Fruit fly (Drosophila melanogaster) whole organism, prepupa: ENCODE measurements around the gene LanA.

ENCODE experiments used
- Blimp-1 ChIP-seq: fragments of 200-800 bp; sonication (Bioruptor generic); optimal IDR thresholded peaks from 3 replicates; lab custom pipeline; 2017; ENCODE audit warnings: missing biosample characterization, missing genetic modification characterization, mild to moderate bottlenecking, moderate library complexity, missing genetic modification reagents
- CG10669 ChIP-seq: fragments of 200-800 bp; sonication (Bioruptor generic); optimal IDR thresholded peaks from 3 replicates; lab custom pipeline; 2018; ENCODE audit warnings: missing biosample characterization, mild to moderate bottlenecking, missing genetic modification characterization, moderate library complexity
- CG11762 ChIP-seq: fragments of 200-800 bp; sonication (Bioruptor generic); optimal IDR thresholded peaks from 3 replicates; lab custom pipeline; 2016; ENCODE audit warnings: missing biosample characterization, missing genetic modification characterization; ENCODE audit not compliant: insufficient read depth
- CG15336 ChIP-seq: fragments of 200-800 bp; sonication (Bioruptor generic); IDR thresholded peaks from 2 replicates; pipeline ENCODE4 v1.3.6; 2022; ENCODE audit warnings: missing biosample characterization, missing genetic modification characterization
- CG1621 ChIP-seq: fragments of 200-800 bp; sonication (Bioruptor generic); optimal IDR thresholded peaks from 3 replicates; lab custom pipeline; 2018; ENCODE audit warnings: missing biosample characterization, mild to moderate bottlenecking, missing genetic modification characterization
- CG31627 ChIP-seq: fragments of 200-800 bp; sonication (Bioruptor generic); optimal IDR thresholded peaks from 3 replicates; lab custom pipeline; 2016; ENCODE audit warnings: missing biosample characterization, missing genetic modification characterization
- CG32006 ChIP-seq: fragments of 200-800 bp; sonication (Bioruptor generic); optimal IDR thresholded peaks from 3 replicates; lab custom pipeline; 2017; ENCODE audit warnings: missing biosample characterization, mild to moderate bottlenecking, missing genetic modification characterization
- CG34406 ChIP-seq: fragments of 200-800 bp; sonication (Bioruptor generic); optimal IDR thresholded peaks from 3 replicates; lab custom pipeline; 2016; ENCODE audit warnings: missing biosample characterization, missing genetic modification characterization
- CG6163 ChIP-seq: fragments of 200-800 bp; sonication (Bioruptor generic); IDR thresholded peaks from 3 replicates; pipeline ENCODE4 v1.3.6; 2022; ENCODE audit warnings: missing biosample characterization, missing genetic modification characterization
- CG6276 ChIP-seq: fragments of 200-800 bp; sonication (Bioruptor generic); optimal IDR thresholded peaks from 2 replicates; lab custom pipeline; 2017; ENCODE audit warnings: missing biosample characterization, mild to moderate bottlenecking, missing genetic modification characterization
- CG6808 ChIP-seq: fragments of 200-800 bp; sonication (Bioruptor generic); optimal IDR thresholded peaks from 3 replicates; lab custom pipeline; 2017; ENCODE audit warnings: missing biosample characterization, missing genetic modification characterization, mild to moderate bottlenecking, moderate library complexity, missing genetic modification reagents
- CG8119 ChIP-seq: fragments of 200-800 bp; sonication (Bioruptor generic); IDR thresholded peaks from 3 replicates; pipeline ENCODE4 v1.3.6; 2022; ENCODE audit warnings: missing biosample characterization, missing genetic modification characterization
- CG8319 ChIP-seq: fragments of 200-800 bp; sonication (Bioruptor generic); optimal IDR thresholded peaks from 3 replicates; lab custom pipeline; 2016; ENCODE audit warnings: missing biosample characterization, missing genetic modification characterization
- CG8632 ChIP-seq: fragments of 200-800 bp; sonication (Bioruptor generic); optimal IDR thresholded peaks from 3 replicates; lab custom pipeline; 2016; ENCODE audit warnings: missing biosample characterization, missing genetic modification characterization
- CG9139 ChIP-seq: fragments of 200-800 bp; sonication (Bioruptor generic); optimal IDR thresholded peaks from 3 replicates; lab custom pipeline; 2017; ENCODE audit warnings: missing biosample characterization, mild to moderate bottlenecking, missing genetic modification characterization
- Eip75B ChIP-seq: fragments of 200-800 bp; sonication (Bioruptor generic); optimal IDR thresholded peaks from 3 replicates; lab custom pipeline; 2016; ENCODE audit warnings: missing biosample characterization, missing genetic modification characterization
- Eip78C ChIP-seq: fragments of 200-800 bp; sonication (Bioruptor generic); peaks from one replicate; lab custom pipeline; 2016; ENCODE audit warnings: missing biosample characterization, missing genetic modification characterization
- Eip93F ChIP-seq: fragments of 200-800 bp; sonication (Bioruptor generic); optimal IDR thresholded peaks from 2 replicates; lab custom pipeline; 2016; ENCODE audit warnings: missing biosample characterization, mild to moderate bottlenecking, missing genetic modification characterization
- Ets21C ChIP-seq: fragments of 200-800 bp; sonication (Bioruptor generic); optimal IDR thresholded peaks from 3 replicates; lab custom pipeline; 2016; ENCODE audit warnings: missing biosample characterization, missing genetic modification characterization
- Ets96B ChIP-seq: fragments of 200-800 bp; optimal IDR thresholded peaks from 2 replicates; lab custom pipeline; 2019; ENCODE audit warnings: missing biosample characterization, mild to moderate bottlenecking, missing genetic modification characterization, moderate library complexity
- Gug ChIP-seq: fragments of 200-800 bp; sonication (Bioruptor generic); IDR thresholded peaks from 2 replicates; pipeline ENCODE4 v1.3.6; 2022; ENCODE audit warnings: missing biosample characterization, missing genetic modification characterization
- Hr38 ChIP-seq: sonication (Bioruptor generic); optimal IDR thresholded peaks from 2 replicates; lab custom pipeline; 2016; ENCODE audit warnings: missing biosample characterization, missing genetic modification characterization
- Hr39 ChIP-seq: fragments of 200-800 bp; sonication (Bioruptor generic); optimal IDR thresholded peaks from 2 replicates; lab custom pipeline; 2016; ENCODE audit warnings: missing biosample characterization, missing genetic modification characterization
- Met ChIP-seq: fragments of 200-800 bp; sonication (Bioruptor generic); optimal IDR thresholded peaks from 3 replicates; lab custom pipeline; 2016; ENCODE audit warnings: missing biosample characterization, missing genetic modification characterization
- OdsH ChIP-seq: fragments of 200-800 bp; sonication (Bioruptor generic); optimal IDR thresholded peaks from 3 replicates; lab custom pipeline; 2016; ENCODE audit warnings: missing biosample characterization, missing genetic modification characterization
- Smox ChIP-seq: fragments of 200-800 bp; sonication (Bioruptor generic); optimal IDR thresholded peaks from 3 replicates; lab custom pipeline; 2016; ENCODE audit warnings: missing biosample characterization, missing genetic modification characterization
- Sox14 ChIP-seq: fragments of 200-800 bp; sonication (Bioruptor generic); optimal IDR thresholded peaks from 3 replicates; lab custom pipeline; 2016; ENCODE audit warnings: missing biosample characterization, missing genetic modification characterization
- Sox15 ChIP-seq: fragments of 200-800 bp; sonication (Bioruptor generic); optimal IDR thresholded peaks from 3 replicates; lab custom pipeline; 2016; ENCODE audit warnings: missing biosample characterization, missing genetic modification characterization
- achi ChIP-seq: fragments of 200-800 bp; sonication (Bioruptor generic); optimal IDR thresholded peaks from 3 replicates; lab custom pipeline; 2016; ENCODE audit warnings: missing biosample characterization, missing genetic modification characterization
- acj6 ChIP-seq: fragments of 200-800 bp; sonication (Bioruptor generic); optimal IDR thresholded peaks from 3 replicates; lab custom pipeline; 2016; ENCODE audit warnings: missing biosample characterization, missing genetic modification characterization
- cyc ChIP-seq: fragments of 200-800 bp; sonication (Bioruptor generic); optimal IDR thresholded peaks from 3 replicates; lab custom pipeline; 2016; ENCODE audit warnings: missing biosample characterization, missing genetic modification characterization
- dac ChIP-seq: fragments of 200-800 bp; sonication (Bioruptor generic); optimal IDR thresholded peaks from 2 replicates; lab custom pipeline; 2017; ENCODE audit warnings: missing biosample characterization, mild to moderate bottlenecking, missing genetic modification characterization
- dsx ChIP-seq: fragments of 200-800 bp; optimal IDR thresholded peaks from 3 replicates; lab custom pipeline; 2019; ENCODE audit warnings: missing biosample characterization, mild to moderate bottlenecking, missing genetic modification characterization, moderate library complexity; ENCODE audit not compliant: poor library complexity, severe bottlenecking
- esn ChIP-seq: fragments of 200-800 bp; sonication (Bioruptor generic); optimal IDR thresholded peaks from 2 replicates; lab custom pipeline; 2016; ENCODE audit warnings: missing biosample characterization, mild to moderate bottlenecking, missing genetic modification characterization, moderate library complexity
- fd59A ChIP-seq: fragments of 200-800 bp; sonication (Bioruptor generic); optimal IDR thresholded peaks from 2 replicates; lab custom pipeline; 2017; ENCODE audit warnings: missing biosample characterization, mild to moderate bottlenecking, missing genetic modification characterization, missing genetic modification reagents
- fd85E ChIP-seq: fragments of 200-800 bp; sonication (Bioruptor generic); optimal IDR thresholded peaks from 3 replicates; lab custom pipeline; 2016; ENCODE audit warnings: missing biosample characterization, missing genetic modification characterization
- lz ChIP-seq: fragments of 200-800 bp; sonication (Bioruptor generic); optimal IDR thresholded peaks from 3 replicates; lab custom pipeline; 2016; ENCODE audit warnings: missing biosample characterization, missing genetic modification characterization
- net ChIP-seq: fragments of 200-800 bp; sonication (Bioruptor generic); optimal IDR thresholded peaks from 3 replicates; lab custom pipeline; 2016; ENCODE audit warnings: missing biosample characterization, missing genetic modification characterization
- salr ChIP-seq, 2 experiments: fragments of 200-800 bp; sonication (Bioruptor generic); optimal IDR thresholded peaks; 3 replicates each; lab custom pipeline; 2016 to 2018; ENCODE audit warnings: missing biosample characterization in 2 of 2, missing genetic modification characterization in 2 of 2, mild to moderate bottlenecking in 1 of 2
- spab ChIP-seq: fragments of 200-800 bp; sonication (Bioruptor generic); optimal IDR thresholded peaks from 2 replicates; lab custom pipeline; 2017; ENCODE audit warnings: missing biosample characterization, mild to moderate bottlenecking, missing genetic modification characterization, missing genetic modification reagents
- ss ChIP-seq, 2 experiments: fragments of 200-800 bp; sonication (Bioruptor generic); optimal IDR thresholded peaks; 2 replicates in 1 of 2; 3 replicates in 1 of 2; lab custom pipeline; 2017 to 2018; ENCODE audit warnings: mild to moderate bottlenecking in 2 of 2, missing biosample characterization in 2 of 2, missing genetic modification characterization in 2 of 2, moderate library complexity in 1 of 2
- svp ChIP-seq: fragments of 200-800 bp; sonication (Bioruptor generic); peaks from one replicate; lab custom pipeline; 2016; ENCODE audit warnings: missing biosample characterization, missing genetic modification characterization
- topi ChIP-seq: fragments of 200-800 bp; sonication (Bioruptor generic); optimal IDR thresholded peaks from 3 replicates; lab custom pipeline; 2016; ENCODE audit warnings: missing biosample characterization, missing genetic modification characterization
- vri ChIP-seq: fragments of 200-800 bp; sonication (Bioruptor generic); optimal IDR thresholded peaks from 3 replicates; lab custom pipeline; 2016; ENCODE audit warnings: missing biosample characterization, mild to moderate bottlenecking, missing genetic modification characterization

LanA gene

DNA sequence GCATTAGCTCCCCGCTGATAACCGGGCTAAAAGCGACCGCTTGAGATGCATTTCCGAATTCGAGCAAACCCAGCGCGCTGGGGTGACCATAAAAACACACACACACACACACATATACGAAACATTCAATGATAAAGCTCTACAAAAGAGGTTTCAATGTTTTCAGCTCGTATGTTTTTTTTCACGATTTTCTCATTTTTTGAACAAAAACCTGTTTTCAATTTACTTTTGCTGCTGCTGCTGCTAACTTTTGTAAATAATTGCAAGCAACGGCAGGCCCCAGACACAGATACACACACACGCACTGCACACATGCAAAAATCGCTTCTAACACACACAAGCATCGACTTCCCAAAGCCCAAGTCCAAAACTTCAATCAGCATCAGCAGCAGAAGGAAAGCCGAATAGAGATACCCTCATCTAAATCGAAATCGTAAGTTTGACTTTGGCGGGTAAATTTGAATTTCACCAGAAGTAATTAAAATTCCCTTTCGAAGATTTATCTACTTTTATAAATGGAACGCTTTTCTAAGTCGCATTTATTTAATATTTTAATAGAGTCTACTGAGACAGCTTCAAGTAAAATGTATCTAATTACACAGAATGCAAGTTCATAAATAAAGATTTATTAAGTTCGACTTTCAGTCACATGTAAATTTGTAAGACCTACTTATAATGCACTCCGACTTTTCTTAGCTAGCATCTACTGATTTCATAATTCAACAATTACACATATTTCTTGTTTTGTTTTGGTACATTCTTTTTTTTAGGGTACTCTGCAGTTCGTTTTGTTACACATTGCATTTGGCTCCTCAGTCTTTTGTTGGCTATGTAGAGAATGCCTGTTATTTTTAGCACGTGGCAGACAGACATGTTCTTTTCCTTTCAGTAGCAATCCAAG is 31.6 kb upstream of the LanA start (continued):
- peak; percentile 41 for TF ChIP-seq Hr39 (GFP tag; lab: Kevin White, UChicago)
- TF ChIP-seq CG15336 = peak; percentile 60; the same call in 1 of the 2 replicates
- TF ChIP-seq dsx (GFP tag; lab: Kevin White, UChicago) = peak; percentile 31
- no peak for TF ChIP-seq Hr38 (GFP tag; lab: Kevin White, UChicago)
- peak; percentile 0 for TF ChIP-seq Eip75B (GFP tag; lab: Kevin White, UChicago)
- peak; percentile 85 for TF ChIP-seq svp (GFP tag; lab: Kevin White, UChicago)
- TF ChIP-seq CG31627 (GFP tag; lab: Kevin White, UChicago) = peak; percentile 40
- TF ChIP-seq Eip78C (GFP tag; lab: Kevin White, UChicago) = peak; percentile 76
- no peak for TF ChIP-seq Eip93F (GFP tag; lab: Kevin White, UChicago)
- no peak for TF ChIP-seq fd85E
- no peak for TF ChIP-seq fd59A (GFP tag; lab: Kevin White, UChicago)
- TF ChIP-seq CG9139 = no peak
- TF ChIP-seq salr (GFP tag; optimal IDR thresholded peaks at IDR 0.05; lab: Kevin White, UChicago) = peak in 1 of 2 experiments; percentile 46
- no peak for TF ChIP-seq Ets96B
- peak; percentile 51 for TF ChIP-seq topi (GFP tag; lab: Kevin White, UChicago)
- peak; percentile 64 for TF ChIP-seq esn (GFP tag; lab: Kevin White, UChicago)
- TF ChIP-seq CG8632 (GFP tag; lab: Kevin White, UChicago) = no peak
- no peak for TF ChIP-seq CG1621 (tag; lab: Kevin White, UChicago)
- TF ChIP-seq OdsH (GFP tag; lab: Kevin White, UChicago) = peak; percentile 16
- TF ChIP-seq lz = peak; percentile 36
- peak; percentile 56 for TF ChIP-seq CG32006 (GFP tag; lab: Kevin White, UChicago)
- TF ChIP-seq CG6808 (GFP tag; lab: Kevin White, UChicago) = no peak
- 0 out of 2 replicates have a peak, but pooled peaks have one; percentile 12 for TF ChIP-seq Gug (GFP tag; lab: Robert Waterston, UW)
- no peak for TF ChIP-seq CG8319 (GFP tag; lab: Kevin White, UChicago)
- TF ChIP-seq vri (GFP tag; lab: Kevin White, UChicago) = peak; percentile 7
- peak; percentile 35 for TF ChIP-seq Blimp-1 (GFP tag; lab: Kevin White, UChicago)
- peak; percentile 64 for TF ChIP-seq CG6276 (GFP tag; lab: Kevin White, UChicago)
- TF ChIP-seq spab = no peak
- TF ChIP-seq CG11762 = no peak
- TF ChIP-seq dac (GFP tag; lab: Kevin White, UChicago) = no peak
- peak; percentile 59; the same call in 2 of the 3 replicates for TF ChIP-seq CG6163
- TF ChIP-seq CG34406 (GFP tag; lab: Kevin White, UChicago) = no peak
- peak in 1 of 2 experiments; percentile 36 for TF ChIP-seq ss (GFP tag; optimal IDR thresholded peaks at IDR 0.05; lab: Kevin White, UChicago)
- peak; percentile 59 for TF ChIP-seq Smox (GFP tag; lab: Kevin White, UChicago)
- TF ChIP-seq Sox14 = peak; percentile 38
- no peak for TF ChIP-seq achi (GFP tag; lab: Kevin White, UChicago)
- peak; percentile 67 for TF ChIP-seq Met (GFP tag; lab: Kevin White, UChicago)
- peak; percentile 7 for TF ChIP-seq net
- peak; percentile 33 for TF ChIP-seq cyc (GFP tag; lab: Kevin White, UChicago)
- TF ChIP-seq, all 60 proteins: peak for 33

DNA sequence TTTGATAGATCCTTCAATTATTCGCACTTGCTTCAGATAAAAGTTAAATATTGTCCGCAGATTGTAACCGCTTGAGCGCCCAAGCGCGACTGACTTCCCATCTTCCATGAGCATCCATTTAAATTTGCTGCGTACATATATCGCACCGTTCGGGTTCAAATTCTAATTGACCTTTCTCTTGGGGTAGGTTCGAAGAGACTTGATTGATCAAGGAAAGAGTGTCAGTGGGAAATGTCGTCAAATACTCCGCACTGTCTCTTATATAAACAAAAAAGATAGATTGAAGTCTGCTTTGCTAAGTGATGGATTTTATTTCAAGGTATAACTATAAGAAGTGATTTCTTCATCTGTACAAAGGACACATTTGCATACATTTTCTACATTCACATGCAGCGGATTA is 27.8 kb upstream of the LanA start, which contains the start of gene Mdr65:
Mdr65 (minus strand) TSS at position 101 of the 400 bp plus-strand sequence.
- no peak for TF ChIP-seq Met (GFP tag; lab: Kevin White, UChicago)
- no peak for TF ChIP-seq net
- no peak for TF ChIP-seq fd59A (GFP tag; lab: Kevin White, UChicago)
- TF ChIP-seq Smox (GFP tag; lab: Kevin White, UChicago) = no peak
- TF ChIP-seq acj6 (GFP tag; lab: Kevin White, UChicago) = no peak
- TF ChIP-seq CG32006 (GFP tag; lab: Kevin White, UChicago) = no peak
- TF ChIP-seq dsx (GFP tag; lab: Kevin White, UChicago) = no peak
- TF ChIP-seq Sox14 = no peak
- no peak for TF ChIP-seq achi (GFP tag; lab: Kevin White, UChicago)
- no peak for TF ChIP-seq CG31627 (GFP tag; lab: Kevin White, UChicago)
- no peak for TF ChIP-seq salr (GFP tag; optimal IDR thresholded peaks at IDR 0.05; lab: Kevin White, UChicago)
- no peak for TF ChIP-seq CG10669 (GFP tag; lab: Kevin White, UChicago)
- no peak for TF ChIP-seq Sox15 (GFP tag; lab: Kevin White, UChicago)
- TF ChIP-seq CG8119 (GFP tag; lab: Robert Waterston, UW) = no peak
- TF ChIP-seq Ets21C = no peak
